Worm (Caenorhabditis elegans): ENCODE results near the gene Y75B8A.34.

The Y75B8A.34 gene

DNA sequence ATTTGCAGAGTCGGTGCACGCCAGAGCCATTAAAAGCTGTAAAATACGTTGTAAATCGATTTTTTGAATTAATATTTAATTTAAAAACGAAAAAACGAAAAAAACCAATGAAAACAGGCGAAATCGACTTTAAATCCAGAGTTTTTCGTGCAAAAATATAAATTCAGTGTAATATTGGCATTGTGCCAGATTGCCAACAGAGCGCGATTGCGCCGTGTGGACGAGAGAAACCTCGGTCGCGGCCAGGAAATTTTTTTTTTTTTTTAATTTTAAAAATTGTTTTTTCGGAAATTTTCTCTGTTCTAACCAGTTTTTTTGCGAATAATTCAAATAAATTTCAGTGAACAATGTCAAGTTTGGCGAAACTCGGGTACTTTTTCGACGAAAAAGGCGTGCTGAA, 8.1 kb upstream of the Y75B8A.34 start, which contains the start of the genes pph-4.1 and Y75B8A.31:
Gene pph-4.1 (minus strand): TSS at position 36 of the 400 bp plus-strand sequence.
Gene Y75B8A.31 (plus strand): TSS at position 342 of the 400 bp plus-strand sequence.
- TF ChIP-seq mep-1 (tag; optimal IDR thresholded peaks at IDR 0.05) (peak; percentile 82), nhr-237 (tag; optimal IDR thresholded peaks at IDR 0.05) (peak; percentile 40), zip-8 (tag; optimal IDR thresholded peaks at IDR 0.05) (no peak), unc-39 (tag; optimal IDR thresholded peaks at IDR 0.05) (no peak), snpc-4 (tag; optimal IDR thresholded peaks at IDR 0.05) (no peak), ceh-43 (GFP tag; optimal IDR thresholded peaks at IDR 0.05) (no peak), unc-120 (tag; optimal IDR thresholded peaks at IDR 0.05; ENCODE audit: poor library complexity, severe bottlenecking) (peak; percentile 1), blmp-1 (tag; optimal IDR thresholded peaks at IDR 0.05) (no peak), nhr-2 (tag; optimal IDR thresholded peaks at IDR 0.05) (no peak), elt-3 (tag; optimal IDR thresholded peaks at IDR 0.05) (no peak), lsy-2 (tag; optimal IDR thresholded peaks at IDR 0.05) (peak; percentile 74), pha-4 (tag; optimal IDR thresholded peaks at IDR 0.05) (peak; percentile 72), sem-2 (GFP tag; optimal IDR thresholded peaks at IDR 0.05) (no peak), lin-13 (tag; optimal IDR thresholded peaks at IDR 0.05) (peak; percentile 62), unc-62 (GFP tag; optimal IDR thresholded peaks at IDR 0.05) (no peak), flh-1 (GFP tag; optimal IDR thresholded peaks at IDR 0.05) (no peak), M03D4.4 (tag; optimal IDR thresholded peaks at IDR 0.05) (no peak), ham-2 (GFP tag; optimal IDR thresholded peaks at IDR 0.05) (no peak), cnd-1 (tag; optimal IDR thresholded peaks at IDR 0.05) (no peak), lin-32 (GFP tag; optimal IDR thresholded peaks at IDR 0.05) (no peak), ces-1 (GFP tag; optimal IDR thresholded peaks at IDR 0.05) (peak; percentile 61), ceh-83 (GFP tag; optimal IDR thresholded peaks at IDR 0.05) (no peak), mab-5 (tag; optimal IDR thresholded peaks at IDR 0.05) (no peak), ceh-39 (tag; optimal IDR thresholded peaks at IDR 0.05) (peak; percentile 33), sptf-1 (tag; optimal IDR thresholded peaks at IDR 0.05) (peak; percentile 75), elt-1 (tag; optimal IDR thresholded peaks at IDR 0.05; ENCODE audit: borderline replicate concordance, insufficient read depth) (no peak), nhr-12 (tag; optimal IDR thresholded peaks at IDR 0.05) (no peak), mls-2 (tag; optimal IDR thresholded peaks at IDR 0.05) (peak; percentile 9), drap-1 (GFP tag; optimal IDR thresholded peaks at IDR 0.05) (no peak), bed-3 (GFP tag; optimal IDR thresholded peaks at IDR 0.05) (no peak), ztf-11 (tag; optimal IDR thresholded peaks at IDR 0.05) (no peak), nhr-28 (tag; optimal IDR thresholded peaks at IDR 0.05) (no peak), hlh-1 (tag; optimal IDR thresholded peaks at IDR 0.05) (peak; percentile 14), tbx-8 (GFP tag; optimal IDR thresholded peaks at IDR 0.05) (no peak), nhr-76 (tag; optimal IDR thresholded peaks at IDR 0.05) (no peak)

DNA sequence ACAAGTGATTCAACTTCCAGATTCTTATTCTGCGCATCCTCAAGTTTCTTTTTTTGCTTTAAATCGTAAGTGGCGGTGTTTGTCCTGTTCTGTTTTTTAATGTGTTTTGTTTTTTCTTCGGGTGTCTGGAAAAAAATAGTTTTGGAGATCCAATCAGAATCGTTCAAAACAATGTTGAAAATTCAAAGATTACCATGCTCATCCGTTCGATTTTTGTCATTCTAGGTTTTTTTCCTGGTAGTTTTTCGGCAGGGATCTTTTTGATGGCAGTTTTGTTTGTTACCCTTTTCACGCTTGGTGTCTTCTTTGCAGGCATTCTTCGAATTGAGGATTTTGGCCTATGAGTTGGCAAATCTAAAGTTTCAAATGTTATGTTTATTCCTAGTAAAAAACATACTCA, 2.8 kb upstream of the Y75B8A.34 start:
- TF ChIP-seq mep-1 (tag; optimal IDR thresholded peaks at IDR 0.05) (no peak), mab-5 (tag; optimal IDR thresholded peaks at IDR 0.05) (no peak), bed-3 (GFP tag; optimal IDR thresholded peaks at IDR 0.05) (no peak), sem-2 (GFP tag; optimal IDR thresholded peaks at IDR 0.05) (no peak), sptf-1 (tag; optimal IDR thresholded peaks at IDR 0.05) (no peak), ham-2 (GFP tag; optimal IDR thresholded peaks at IDR 0.05) (no peak), lsy-2 (tag; optimal IDR thresholded peaks at IDR 0.05) (no peak), nhr-2 (tag; optimal IDR thresholded peaks at IDR 0.05) (no peak), nhr-76 (tag; optimal IDR thresholded peaks at IDR 0.05) (no peak)

DNA sequence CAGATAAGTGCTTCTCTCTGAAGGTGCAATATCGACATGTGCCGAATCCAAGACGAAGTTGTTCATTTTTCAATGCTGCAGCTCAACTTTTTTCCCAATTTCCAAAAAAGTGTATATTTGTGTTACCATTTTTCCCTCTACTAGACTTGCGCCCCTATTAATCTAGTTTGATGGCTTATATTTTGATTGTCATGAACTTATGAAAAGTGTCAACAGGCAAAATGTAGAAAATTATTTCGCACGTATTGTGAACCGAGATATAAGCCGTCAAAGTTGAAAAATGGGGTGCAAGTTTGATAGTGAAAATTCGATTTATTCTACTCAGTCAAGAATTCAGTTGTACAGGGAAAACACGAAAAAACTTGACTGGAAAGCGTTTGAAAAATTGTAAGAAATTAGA, 904 bp upstream of the Y75B8A.34 start, which contains the start of gene Y75B8A.32:
Gene Y75B8A.32 (minus strand): TSS at position 101 of the 400 bp plus-strand sequence.
- TF ChIP-seq pha-4 (tag; optimal IDR thresholded peaks at IDR 0.05) (no peak), lin-32 (GFP tag; optimal IDR thresholded peaks at IDR 0.05) (no peak), ham-2 (GFP tag; optimal IDR thresholded peaks at IDR 0.05) (no peak), mls-2 (tag; optimal IDR thresholded peaks at IDR 0.05) (no peak), nhr-12 (tag; optimal IDR thresholded peaks at IDR 0.05) (no peak), nhr-2 (tag; optimal IDR thresholded peaks at IDR 0.05) (no peak), unc-39 (tag; optimal IDR thresholded peaks at IDR 0.05) (no peak), nhr-28 (tag; optimal IDR thresholded peaks at IDR 0.05) (no peak), unc-62 (GFP tag; optimal IDR thresholded peaks at IDR 0.05) (no peak), sptf-1 (tag; optimal IDR thresholded peaks at IDR 0.05) (no peak), drap-1 (GFP tag; optimal IDR thresholded peaks at IDR 0.05) (no peak), sem-2 (GFP tag; optimal IDR thresholded peaks at IDR 0.05) (no peak), zip-8 (tag; optimal IDR thresholded peaks at IDR 0.05) (no peak), unc-120 (tag; optimal IDR thresholded peaks at IDR 0.05; ENCODE audit: poor library complexity, severe bottlenecking) (no peak), elt-3 (tag; optimal IDR thresholded peaks at IDR 0.05) (no peak), mab-5 (tag; optimal IDR thresholded peaks at IDR 0.05) (no peak), tbx-8 (GFP tag; optimal IDR thresholded peaks at IDR 0.05) (no peak), ceh-39 (tag; optimal IDR thresholded peaks at IDR 0.05) (no peak), flh-1 (GFP tag; optimal IDR thresholded peaks at IDR 0.05) (no peak), elt-1 (tag; optimal IDR thresholded peaks at IDR 0.05; ENCODE audit: borderline replicate concordance, insufficient read depth) (no peak)
